Worm (Caenorhabditis elegans): ENCODE results near the gene C03B8.3.

DNA sequence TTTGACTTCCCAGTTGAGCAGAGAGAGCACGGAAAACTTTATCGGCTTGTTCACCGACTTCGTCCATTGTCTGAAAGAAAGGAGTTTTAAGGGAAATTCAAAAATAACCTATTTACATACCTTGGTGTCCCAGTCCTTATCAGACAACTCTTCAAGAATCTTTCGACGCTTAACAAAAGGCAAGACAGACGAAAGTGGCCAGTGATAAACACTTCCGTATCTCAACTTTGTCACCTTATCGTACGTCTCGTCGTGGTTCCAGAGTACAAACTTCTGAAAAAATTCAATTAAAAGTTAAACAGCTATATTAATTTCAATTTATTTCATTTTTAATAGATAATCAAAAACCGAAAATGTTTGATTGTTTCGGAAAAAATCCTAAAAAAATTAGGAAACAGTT lies 50.1 kb downstream of the C03B8.3 start:
- TF ChIP-seq nhr-11 (tag; optimal IDR thresholded peaks at IDR 0.05) (no peak), aly-2 (tag; optimal IDR thresholded peaks at IDR 0.05) (no peak), R02D3.7 (tag; optimal IDR thresholded peaks at IDR 0.05) (no peak), unc-62 (GFP tag; optimal IDR thresholded peaks at IDR 0.05) (no peak), nhr-10 (tag; optimal IDR thresholded peaks at IDR 0.05) (no peak), lin-13 (GFP tag; optimal IDR thresholded peaks at IDR 0.05) (no peak), nhr-77 (tag; optimal IDR thresholded peaks at IDR 0.05) (no peak), ceh-16 (tag; optimal IDR thresholded peaks at IDR 0.05) (no peak), nhr-6 (tag; optimal IDR thresholded peaks at IDR 0.05) (no peak), ama-1 (optimal IDR thresholded peaks at IDR 0.05) (no peak), snpc-4 (tag; optimal IDR thresholded peaks at IDR 0.05) (no peak), blmp-1 (tag; optimal IDR thresholded peaks at IDR 0.05; ENCODE audit: insufficient read depth) (no peak)
